Fruit fly (Drosophila melanogaster) whole organism, pupa: Measurements from ENCODE around the gene dmrt99B.

ENCODE experiments used
- CG14655 ChIP-seq: fragments of 200-800 bp; sonication (Bioruptor generic); optimal IDR thresholded peaks from 3 replicates; lab custom pipeline; 2017; ENCODE audit warnings: mild to moderate bottlenecking, missing biosample characterization, missing genetic modification reagents, missing genetic modification characterization
- CG34367 ChIP-seq: fragments of 200-800 bp; sonication (Bioruptor generic); optimal IDR thresholded peaks from 2 replicates; lab custom pipeline; 2018; ENCODE audit warnings: missing biosample characterization, mild to moderate bottlenecking, missing genetic modification characterization
- CG4496 ChIP-seq: fragments of 200-800 bp; sonication (Bioruptor generic); IDR thresholded peaks from 3 replicates; pipeline ENCODE4 v1.3.6; 2022; ENCODE audit warnings: missing biosample characterization, missing genetic modification characterization
- D1 ChIP-seq: fragments of 200-800 bp; sonication (Bioruptor generic); optimal IDR thresholded peaks from 2 replicates; lab custom pipeline; 2018; ENCODE audit warnings: missing biosample characterization, mild to moderate bottlenecking, missing genetic modification characterization, moderate library complexity
- Ets98B ChIP-seq: fragments of 200-800 bp; sonication (Bioruptor generic); IDR thresholded peaks from 2 replicates; pipeline ENCODE4 v1.3.6; 2022; ENCODE audit warnings: missing biosample characterization, missing genetic modification characterization
- gl ChIP-seq: fragments of 200-800 bp; sonication (Bioruptor generic); optimal IDR thresholded peaks from 2 replicates; lab custom pipeline; 2018; ENCODE audit warnings: missing biosample characterization, mild to moderate bottlenecking, missing genetic modification characterization

DNA sequence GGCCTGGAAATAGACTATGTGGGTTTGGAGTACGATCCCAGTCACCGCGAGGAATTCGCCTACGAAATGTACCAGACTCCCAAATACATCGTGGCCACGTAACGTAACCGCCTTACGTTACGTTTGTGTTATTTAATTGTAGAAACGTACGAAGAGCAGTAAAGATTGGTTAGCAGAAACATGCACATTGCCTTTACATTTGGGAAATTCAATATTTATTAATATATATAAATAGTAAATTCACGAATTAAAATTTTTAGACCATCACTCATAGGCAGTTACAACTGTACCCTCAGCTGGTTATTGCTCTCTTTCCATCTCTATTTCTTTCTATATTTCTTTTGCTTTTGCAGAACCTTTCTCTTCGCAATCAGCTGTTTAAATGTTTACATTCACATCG lies 45.5 kb downstream of the dmrt99B start, which contains the start of gene Gnpnat:
- peak; percentile 37 for TF ChIP-seq CG34367
- no peak for TF ChIP-seq D1 (tag; lab: Kevin White, UChicago)
- no peak for TF ChIP-seq CG4496 (GFP tag; lab: Robert Waterston, UW)
- TF ChIP-seq Ets98B (GFP tag; lab: Robert Waterston, UW): no peak
- peak; percentile 58 for TF ChIP-seq CG14655 (GFP tag; lab: Kevin White, UChicago)
- no peak for TF ChIP-seq gl (tag; lab: Kevin White, UChicago)
